Worm (Caenorhabditis elegans) whole organism, early embryonic: Measurements from ENCODE around the gene srj-55.

Experiments used
- B0310.2 ChIP-seq: sonication (generic microtip); optimal IDR thresholded peaks from 2 replicates; lab custom pipeline; 2016; ENCODE audit warnings: mild to moderate bottlenecking, missing genetic modification characterization, missing compliant biosample characterization
- ama-1 ChIP-seq: fragments of 150-350 bp; optimal IDR thresholded peaks from 2 replicates; lab custom pipeline; 2014
- ceh-13 ChIP-seq: fragments of 200-800 bp; sonication (Bioruptor generic); optimal IDR thresholded peaks from 2 replicates; lab custom pipeline; 2018; ENCODE audit warnings: mild to moderate bottlenecking, missing genetic modification characterization, missing compliant biosample characterization
- ceh-36 ChIP-seq: sonication (generic microtip); optimal IDR thresholded peaks from 2 replicates; lab custom pipeline; 2016; ENCODE audit warnings: missing genetic modification characterization, inconsistent platforms, missing compliant biosample characterization
- flt-1 ChIP-seq: fragments of 200-800 bp; sonication (Bioruptor generic); IDR thresholded peaks from 2 replicates; pipeline ENCODE4 v1.3.6; 2022; ENCODE audit warnings: missing genetic modification characterization, missing compliant biosample characterization
- hmbx-1 ChIP-seq: sonication (generic microtip); optimal IDR thresholded peaks from 2 replicates; lab custom pipeline; 2016; ENCODE audit warnings: mild to moderate bottlenecking, missing genetic modification characterization, missing compliant biosample characterization
- hmg-4 ChIP-seq: fragments of 200-800 bp; sonication (Bioruptor generic); optimal IDR thresholded peaks from 2 replicates; lab custom pipeline; 2018; ENCODE audit warnings: mild to moderate bottlenecking, missing genetic modification characterization, missing compliant biosample characterization
- hnd-1 ChIP-seq: sonication (generic microtip); optimal IDR thresholded peaks from 2 replicates; lab custom pipeline; 2016; ENCODE audit warnings: missing genetic modification characterization, missing compliant biosample characterization
- pes-1 ChIP-seq: fragments of 200-800 bp; sonication (Bioruptor generic); IDR thresholded peaks from 2 replicates; pipeline ENCODE4 v1.3.6; 2022; ENCODE audit warnings: missing genetic modification reagents, missing genetic modification characterization, missing compliant biosample characterization
- scrt-1 ChIP-seq: fragments of 200-800 bp; sonication (Bioruptor generic); IDR thresholded peaks from 2 replicates; pipeline ENCODE4 v1.3.6; 2022; ENCODE audit warnings: missing genetic modification characterization, missing compliant biosample characterization

DNA sequence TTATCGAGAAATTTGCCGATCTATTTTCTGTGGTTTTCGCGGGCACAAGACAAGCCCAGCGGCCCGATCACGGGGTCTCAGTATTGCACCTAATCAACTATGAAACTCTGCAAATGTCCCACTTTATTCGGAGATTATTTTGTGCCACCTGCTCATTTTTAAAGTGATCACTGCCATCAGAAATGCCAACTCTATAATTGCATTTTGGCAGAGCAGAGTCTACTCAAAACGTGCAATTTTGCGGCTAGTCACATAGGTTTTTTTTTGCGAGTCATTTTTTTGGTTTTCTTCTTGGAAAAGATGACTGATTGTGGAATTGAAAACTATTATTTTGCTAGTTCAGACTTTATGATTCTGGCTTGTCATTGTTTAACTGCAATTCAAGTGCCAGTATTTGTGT is 7.2 kb upstream of the srj-55 start, which contains the start of gene srh-240:
- TF ChIP-seq ama-1 (lab: Kevin White, UChicago) (no peak), ceh-13 (GFP tag; lab: Kevin White, UChicago) (no peak), ceh-36 (tag; lab: Kevin White, UChicago) (no peak), B0310.2 (no peak), pes-1 (GFP tag; lab: Robert Waterston, UW) (no peak), hmg-4 (GFP tag; lab: Kevin White, UChicago) (no peak), hmbx-1 (tag; lab: Kevin White, UChicago) (no peak), scrt-1 (GFP tag; lab: Robert Waterston, UW) (no peak), flt-1 (no peak), hnd-1 (tag; lab: Kevin White, UChicago) (no peak)
